Worm (Caenorhabditis elegans) whole organism, L1 larva: ENCODE measurements around the gene Y49E10.18.
A peak's percentile ranks its signal among the peaks of the same experiment; 100 is the strongest.

Experiments
- efl-1 ChIP-seq, 4 experiments: fragments of 150-350 bp; optimal IDR thresholded peaks in 3 of 4; peaks in 1 of 4; 1 replicate in 1 of 4; 2 replicates in 3 of 4; lab custom pipeline; 2014; ENCODE audit warnings: missing biosample characterization in 2 of 4, missing genetic modification characterization in 2 of 4, missing genetic modification reagents in 2 of 4
- jun-1 ChIP-seq: fragments of 150-350 bp; optimal IDR thresholded peaks from 2 replicates; lab custom pipeline; 2014; ENCODE audit warnings: missing biosample characterization, missing genetic modification reagents, missing genetic modification characterization
- nhr-237 ChIP-seq: fragments of 150-350 bp; optimal IDR thresholded peaks from 2 replicates; lab custom pipeline; 2014; ENCODE audit warnings: missing biosample characterization, missing genetic modification characterization

Gene Y49E10.18

DNA sequence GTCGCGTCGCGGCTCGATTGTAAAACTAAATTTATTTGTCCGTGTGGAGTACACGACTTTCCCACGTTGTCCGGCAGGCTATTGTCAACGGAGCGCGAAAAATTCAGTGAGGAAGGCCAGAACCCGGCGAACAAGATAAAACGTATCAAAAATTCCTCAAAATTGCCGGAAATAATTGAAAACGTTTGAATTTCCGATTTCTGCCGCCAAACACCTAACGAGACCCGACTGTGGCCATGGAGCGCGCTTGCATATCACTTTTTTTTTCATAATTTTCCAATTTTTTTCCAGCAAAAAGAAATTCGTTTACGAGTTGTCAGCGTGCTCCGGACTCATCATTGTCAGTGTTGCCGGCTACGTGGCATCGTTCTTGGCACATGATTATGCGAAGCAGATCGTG is 47.4 kb downstream of the Y49E10.18 start:
- TF ChIP-seq efl-1 (optimal IDR thresholded peaks at IDR 0.05; lab: Kevin White, UChicago) = no peak
- TF ChIP-seq efl-1 (GFP tag; optimal IDR thresholded peaks at IDR 0.05 in 1 of 2; lab: Kevin White, UChicago) = peak in 1 of 2 experiments; percentile 49
- TF ChIP-seq jun-1 (tag; lab: Kevin White, UChicago) = no peak

DNA sequence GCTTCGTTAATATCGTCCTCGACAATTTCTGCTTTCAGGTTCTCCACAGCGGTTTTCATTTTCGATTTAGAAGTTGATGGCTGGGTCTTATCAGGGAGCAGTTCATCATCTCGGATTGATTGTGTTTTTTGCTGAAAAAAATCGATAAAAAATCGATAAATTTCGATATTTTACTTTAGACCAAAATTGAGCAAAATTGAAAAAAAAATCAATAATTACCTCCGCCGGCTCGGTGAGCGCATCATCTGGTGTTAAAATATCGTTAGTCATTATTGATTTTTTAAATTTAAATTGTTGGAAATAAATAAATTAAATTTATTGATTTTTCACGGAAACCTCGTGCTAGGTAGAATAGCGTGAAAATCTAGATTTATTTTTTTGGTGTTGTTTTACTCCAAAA is 50.8 kb downstream of the Y49E10.18 start, which contains the start of gene Y49E10.10:
Gene Y49E10.10 (plus strand): TSS at position 381 of the 400 bp plus-strand sequence.
- TF ChIP-seq nhr-237 = no peak
- no peak for TF ChIP-seq efl-1 (optimal IDR thresholded peaks at IDR 0.05; lab: Kevin White, UChicago)
- TF ChIP-seq efl-1 (GFP tag; optimal IDR thresholded peaks at IDR 0.05 in 1 of 2; lab: Kevin White, UChicago) = peak in 1 of 2 experiments; percentile 42
